Fruit fly (Drosophila melanogaster): ENCODE measurements around the gene RpS20.

DNA sequence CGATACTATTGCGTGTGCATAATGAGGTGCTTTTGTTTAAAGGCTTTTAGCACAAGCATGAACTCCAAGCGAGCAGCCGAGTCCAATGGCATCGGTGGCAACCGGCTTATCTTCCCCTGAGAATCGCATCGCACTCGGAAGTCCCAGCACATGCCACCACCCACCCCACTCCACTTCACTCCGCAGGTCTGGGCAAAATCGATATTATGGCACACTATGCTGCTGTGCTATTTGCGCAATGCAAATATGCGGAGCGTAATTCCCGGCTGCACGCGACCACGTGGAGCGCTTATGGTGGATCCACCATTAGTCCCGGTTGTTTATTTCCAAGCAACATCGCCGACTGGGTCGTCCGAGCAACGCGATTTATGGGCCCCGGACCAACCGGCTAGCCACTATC is 3.7 kb upstream of the RpS20 start:
- no peak for TF ChIP-seq CG15710 (tag; optimal IDR thresholded peaks at IDR 0.05)
- no peak for TF ChIP-seq CG17806 (tag; optimal IDR thresholded peaks at IDR 0.05)
- TF ChIP-seq Pif1A (GFP tag; optimal IDR thresholded peaks at IDR 0.05): no peak
- no peak for TF ChIP-seq CG14655 (GFP tag; optimal IDR thresholded peaks at IDR 0.05)

All from whole organism, pupa.